Worm (Caenorhabditis elegans): ENCODE results near the gene C13A2.9.

The C13A2.9 gene

DNA sequence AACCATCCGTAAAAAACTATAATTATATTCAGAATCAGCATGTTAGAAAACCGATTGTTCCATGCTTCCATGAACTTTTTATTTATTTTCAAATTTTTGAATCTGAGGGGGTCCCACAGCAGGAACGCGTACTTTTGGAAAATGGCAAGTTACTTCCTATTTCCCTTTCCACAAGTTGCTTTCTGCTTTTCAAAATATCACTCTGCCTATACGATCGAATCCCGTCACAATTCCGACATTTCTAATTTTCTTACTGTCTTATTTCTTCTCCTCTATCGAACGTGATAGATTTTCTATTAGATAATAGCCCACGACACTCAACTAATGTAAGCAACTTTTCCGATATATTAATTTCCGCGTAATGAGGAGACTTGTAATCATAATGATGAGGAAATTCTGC lies 11.5 kb upstream of the C13A2.9 start, which contains the start of gene C13A2.5:
C13A2.5 (plus strand) TSS at position 301 of the 400 bp plus-strand sequence.
- TF ChIP-seq aly-2 (tag; optimal IDR thresholded peaks at IDR 0.05), result no peak

DNA sequence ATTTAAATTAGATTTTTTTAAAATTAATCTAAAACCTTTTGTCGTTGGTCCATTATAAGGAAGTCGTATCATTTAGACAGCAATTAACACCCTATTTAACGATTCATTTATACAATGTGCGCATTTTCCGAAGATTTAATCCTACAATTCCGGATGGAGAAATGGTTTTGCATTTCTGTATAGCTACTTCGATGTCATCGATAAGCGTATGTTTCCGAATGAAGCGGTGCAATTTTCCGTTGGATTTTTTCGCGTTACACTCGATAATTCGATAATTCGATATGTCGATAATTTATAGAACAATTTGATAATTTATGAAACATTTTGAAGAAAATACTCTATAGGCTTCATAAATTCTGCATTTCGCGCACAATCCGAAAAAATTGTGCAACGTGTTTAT lies 11.1 kb upstream of the C13A2.9 start, which contains the start of gene C13A2.10:
C13A2.10 (minus strand) TSS at position 101 of the 400 bp plus-strand sequence.
- TF ChIP-seq dpl-1 (GFP tag; optimal IDR thresholded peaks at IDR 0.05) (no peak), Y116A8C.19 (tag; optimal IDR thresholded peaks at IDR 0.05; ENCODE audit: borderline replicate concordance) (no peak)

DNA sequence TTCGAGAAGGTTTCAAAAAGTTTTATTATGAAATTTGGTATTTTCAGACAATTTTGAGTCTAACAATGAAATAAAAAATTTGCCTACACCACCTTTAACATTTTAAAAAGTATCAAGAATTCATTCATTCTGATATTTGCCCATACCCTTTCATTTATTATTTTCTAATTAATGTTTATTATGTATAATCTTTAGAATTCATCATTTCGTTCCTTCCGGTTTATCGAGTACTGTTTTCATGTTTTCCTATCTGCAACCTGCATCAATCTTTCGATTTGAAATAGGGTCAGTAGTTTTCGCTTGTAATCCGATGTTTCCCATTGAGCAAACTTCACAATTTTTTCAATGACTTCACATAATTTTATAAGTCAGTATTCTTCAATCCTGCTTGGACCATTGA lies 5.5 kb upstream of the C13A2.9 start, which contains the start of gene C13A2.6:
C13A2.6 (plus strand) TSS at position 301 of the 400 bp plus-strand sequence.
- TF ChIP-seq lsy-2 (tag; optimal IDR thresholded peaks at IDR 0.05) (no peak), hlh-17 (GFP tag; optimal IDR thresholded peaks at IDR 0.05; ENCODE audit: borderline replicate concordance) (no peak), vab-15 (tag; optimal IDR thresholded peaks at IDR 0.05) (no peak), nhr-76 (tag; optimal IDR thresholded peaks at IDR 0.05) (no peak), hpl-2 (GFP tag; optimal IDR thresholded peaks at IDR 0.05) (no peak), nhr-90 (tag; optimal IDR thresholded peaks at IDR 0.05; ENCODE audit: poor library complexity) (no peak), unc-30 (tag; optimal IDR thresholded peaks at IDR 0.05) (no peak), nhr-84 (tag; optimal IDR thresholded peaks at IDR 0.05) (no peak), sox-4 (tag; optimal IDR thresholded peaks at IDR 0.05) (no peak), pqm-1 (tag; optimal IDR thresholded peaks at IDR 0.05) (no peak), nhr-19 (GFP tag; conservative IDR thresholded peaks at IDR 0.05) (no peak), F16B12.6 (tag; optimal IDR thresholded peaks at IDR 0.05) (no peak), isw-1 (GFP tag; IDR thresholded peaks at IDR 0.05) (no peak), fkh-10 (GFP tag; optimal IDR thresholded peaks at IDR 0.05) (no peak), nhr-11 (tag; optimal IDR thresholded peaks at IDR 0.05) (no peak)

DNA sequence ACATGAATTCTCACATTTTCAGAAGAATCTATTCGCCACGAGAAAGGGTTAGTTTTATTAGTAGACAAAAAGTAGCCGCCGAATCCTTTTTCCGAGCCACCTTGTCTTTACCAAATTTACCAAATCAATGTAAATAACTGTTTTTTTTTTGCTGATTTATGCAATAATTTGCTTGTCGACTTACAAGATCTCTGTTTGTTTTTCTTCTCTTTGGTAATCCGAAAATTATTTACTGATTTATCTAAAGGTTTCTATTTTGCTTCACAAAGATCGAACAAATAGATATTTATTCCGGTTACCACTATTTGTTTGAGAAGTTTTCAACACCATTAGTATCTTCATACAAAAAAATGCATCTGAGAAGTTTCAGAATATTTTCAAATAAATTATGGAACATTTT lies 2.1 kb upstream of the C13A2.9 start, which contains the start of gene C13A2.7:
C13A2.7 (plus strand) TSS at position 301 of the 400 bp plus-strand sequence.
- TF ChIP-seq ets-5 (GFP tag; IDR thresholded peaks at IDR 0.05) (no peak), lsy-2 (tag; optimal IDR thresholded peaks at IDR 0.05) (no peak), hlh-4 (tag; optimal IDR thresholded peaks at IDR 0.05) (no peak), tbx-2 (tag; optimal IDR thresholded peaks at IDR 0.05) (no peak), fkh-8 (tag; optimal IDR thresholded peaks at IDR 0.05) (no peak), ceh-63 (GFP tag; optimal IDR thresholded peaks at IDR 0.05) (no peak), dpl-1 (GFP tag; optimal IDR thresholded peaks at IDR 0.05) (no peak), nhr-20 (tag; optimal IDR thresholded peaks at IDR 0.05) (no peak), nhr-11 (tag; optimal IDR thresholded peaks at IDR 0.05) (no peak), ceh-82 (tag; optimal IDR thresholded peaks at IDR 0.05) (no peak), egl-13 (tag; optimal IDR thresholded peaks at IDR 0.05) (no peak), swsn-7 (tag; optimal IDR thresholded peaks at IDR 0.05) (no peak)

DNA sequence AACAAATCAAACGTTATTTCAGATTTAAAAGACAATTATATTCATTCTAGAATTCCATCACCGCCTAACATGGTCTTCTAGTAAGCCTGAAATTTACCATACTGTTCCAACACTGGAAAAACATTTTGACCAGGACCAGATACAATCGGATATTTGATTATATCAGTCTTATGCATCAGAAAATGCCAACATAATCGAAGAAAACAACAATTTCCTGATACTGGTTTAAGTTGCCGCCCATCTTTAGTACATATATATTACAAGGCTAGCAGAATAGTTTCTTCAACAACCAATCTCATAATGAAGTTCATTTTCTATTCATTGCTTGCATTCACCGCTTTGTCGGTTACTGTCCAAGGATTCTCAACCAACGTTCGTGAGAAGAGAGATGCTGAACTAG lies 5.0 kb downstream of the C13A2.9 start, which contains the start of gene C13A2.12:
C13A2.12 (plus strand) TSS at position 301 of the 400 bp plus-strand sequence.
- no peak for TF ChIP-seq nhr-77 (tag; optimal IDR thresholded peaks at IDR 0.05)
- TF ChIP-seq unc-30 (tag; optimal IDR thresholded peaks at IDR 0.05), result no peak
- TF ChIP-seq lin-13 (GFP tag; optimal IDR thresholded peaks at IDR 0.05), result no peak
- no peak for TF ChIP-seq ama-1 (optimal IDR thresholded peaks at IDR 0.05)
- TF ChIP-seq aly-2 (tag; optimal IDR thresholded peaks at IDR 0.05), result no peak
- no peak for TF ChIP-seq vab-15 (tag; optimal IDR thresholded peaks at IDR 0.05)
- TF ChIP-seq skn-1 (tag; optimal IDR thresholded peaks at IDR 0.05), result no peak
- TF ChIP-seq hlh-4 (tag; optimal IDR thresholded peaks at IDR 0.05), result no peak
- TF ChIP-seq aha-1 (tag; optimal IDR thresholded peaks at IDR 0.05), result no peak
- TF ChIP-seq lin-39 (tag; optimal IDR thresholded peaks at IDR 0.05), result no peak
- no peak for TF ChIP-seq ets-5 (GFP tag; IDR thresholded peaks at IDR 0.05)
- TF ChIP-seq ztf-4 (tag; optimal IDR thresholded peaks at IDR 0.05), result no peak
- no peak for TF ChIP-seq sup-37 (GFP tag; optimal IDR thresholded peaks at IDR 0.05)
- no peak for TF ChIP-seq lin-35 (GFP tag; optimal IDR thresholded peaks at IDR 0.05)
- TF ChIP-seq dsc-1 (tag; optimal IDR thresholded peaks at IDR 0.05), result no peak
- TF ChIP-seq efl-3 (GFP tag; optimal IDR thresholded peaks at IDR 0.05), result no peak
- no peak for TF ChIP-seq ztf-11 (tag; optimal IDR thresholded peaks at IDR 0.05)
- no peak for TF ChIP-seq hpl-2 (GFP tag; optimal IDR thresholded peaks at IDR 0.05)
- TF ChIP-seq xbp-1 (tag; optimal IDR thresholded peaks at IDR 0.05), result no peak
- no peak for TF ChIP-seq ceh-63 (GFP tag; optimal IDR thresholded peaks at IDR 0.05)

All from whole organism, L1 larva.